Worm (Caenorhabditis elegans) whole organism, L4/young adult: ENCODE data around the gene F41B4.2.
"Not testable (repeated sequence)": the region's sequence is repeated elsewhere in the genome, so short reads cannot be mapped to it uniquely, and the experiment has no call there.

Source experiments
- W03F9.2 ChIP-seq: fragments of 150-350 bp; optimal IDR thresholded peaks from 2 replicates; lab custom pipeline; 2014; ENCODE audit warnings: missing biosample characterization, missing genetic modification characterization
- dao-5 ChIP-seq: sonication (generic microtip); optimal IDR thresholded peaks from 2 replicates; lab custom pipeline; 2016; ENCODE audit warnings: missing genotype, missing genetic modification characterization, moderate library complexity, missing compliant biosample characterization
- him-1 ChIP-seq: sonication (generic microtip); optimal IDR thresholded peaks from 2 replicates; lab custom pipeline; 2016; ENCODE audit warnings: missing genotype, missing genetic modification reagents, missing genetic modification characterization, missing compliant biosample characterization

F41B4.2 gene

ce11 chrX:6835166-6835565 lies at the start of gene F41B4.2:
F41B4.2 (minus strand) TSS chrX:6835266.
- TF ChIP-seq dao-5 (tag; lab: Kevin White, UChicago), result no peak
- TF ChIP-seq W03F9.2, result no peak
- no peak for TF ChIP-seq him-1

- TF ChIP-seq him-1, result no peak
- TF ChIP-seq dao-5 (tag; lab: Kevin White, UChicago), result no peak
- no peak for TF ChIP-seq W03F9.2
These were observed 49.4 kb upstream of the F41B4.2 start for ce11 chrX:6884439-6884838.

- TF ChIP-seq W03F9.2; dao-5 (tag; lab: Kevin White, UChicago); him-1: not testable (repeated sequence)
These were observed 46.7 kb upstream of the F41B4.2 start, which contains the start of gene F41C6.6 for ce11 chrX:6881795-6882194. F41C6.6 (minus strand) TSS chrX:6881895.

ce11 chrX:6877436-6877835 lies 42.4 kb upstream of the F41B4.2 start, which contains the start of gene col-173:
col-173 (minus strand) TSS chrX:6877536.
- TF ChIP-seq him-1 (no peak), W03F9.2 (no peak), dao-5 (tag; lab: Kevin White, UChicago) (no peak)

ce11 chrX:6875273-6875672 lies 40.2 kb upstream of the F41B4.2 start:
- TF ChIP-seq dao-5 (tag; lab: Kevin White, UChicago) (no peak), him-1 (no peak), W03F9.2 (no peak)

- no peak for TF ChIP-seq W03F9.2
- TF ChIP-seq him-1, result no peak
- TF ChIP-seq dao-5 (tag; lab: Kevin White, UChicago), result no peak
These were observed 39.7 kb upstream of the F41B4.2 start, which contains the start of gene F41C6.4 for ce11 chrX:6874723-6875122. F41C6.4 (minus strand) TSS chrX:6874823.

ce11 chrX:6868669-6869068 lies 33.6 kb upstream of the F41B4.2 start, which contains the start of gene C53B7.6:
C53B7.6 (minus strand) TSS chrX:6868769.
- not testable (repeated sequence) for TF ChIP-seq dao-5 (tag; lab: Kevin White, UChicago); him-1; W03F9.2

ce11 chrX:6867707-6868106 lies 32.6 kb upstream of the F41B4.2 start:
- no peak for TF ChIP-seq him-1
- TF ChIP-seq W03F9.2, result peak; percentile 47
- peak; percentile 85 for TF ChIP-seq dao-5 (tag; lab: Kevin White, UChicago)

- no peak for TF ChIP-seq dao-5 (tag; lab: Kevin White, UChicago)
- TF ChIP-seq W03F9.2, result no peak
- TF ChIP-seq him-1, result no peak
These were observed 31.8 kb upstream of the F41B4.2 start for ce11 chrX:6866900-6867299.

- TF ChIP-seq W03F9.2 (no peak), dao-5 (tag; lab: Kevin White, UChicago) (no peak), him-1 (no peak)
These were observed 30.8 kb upstream of the F41B4.2 start, which contains the start of gene odr-10 for ce11 chrX:6865839-6866238. odr-10 (minus strand) TSS chrX:6865939.

- TF ChIP-seq dao-5 (tag; lab: Kevin White, UChicago), result no peak
- TF ChIP-seq him-1, result no peak
- TF ChIP-seq W03F9.2, result no peak
These were observed 28.0 kb upstream of the F41B4.2 start, which contains the start of gene nep-4 for ce11 chrX:6863032-6863431. nep-4 (minus strand) TSS chrX:6863424.

- no peak for TF ChIP-seq W03F9.2
These were observed 26.5 kb upstream of the F41B4.2 start for ce11 chrX:6861564-6861963.

- TF ChIP-seq him-1 (no peak), dao-5 (tag; lab: Kevin White, UChicago) (no peak), W03F9.2 (no peak)
These were observed 21.7 kb upstream of the F41B4.2 start for ce11 chrX:6856793-6857192.

- TF ChIP-seq him-1 (no peak), dao-5 (tag; lab: Kevin White, UChicago) (no peak), W03F9.2 (no peak)
These were observed 18.3 kb upstream of the F41B4.2 start, which contains the start of gene rig-3 for ce11 chrX:6853318-6853717. rig-3 (plus strand) TSS chrX:6853618.

- TF ChIP-seq him-1 (no peak), W03F9.2 (no peak), dao-5 (tag; lab: Kevin White, UChicago) (no peak)
These were observed 15.3 kb upstream of the F41B4.2 start for ce11 chrX:6850412-6850811.

- TF ChIP-seq dao-5 (tag; lab: Kevin White, UChicago) (no peak), W03F9.2 (no peak), him-1 (no peak)
These were observed 13.5 kb upstream of the F41B4.2 start for ce11 chrX:6848596-6848995.
